Worm (Caenorhabditis elegans) whole organism, L2 larva: ENCODE data around the gene ndub-11.

Experiments
- C34F6.9 ChIP-seq: fragments of 150-350 bp; optimal IDR thresholded peaks from 2 replicates; lab custom pipeline; 2014; ENCODE audit warnings: missing biosample characterization, missing genetic modification characterization
- R02D3.7 ChIP-seq: fragments of 150-350 bp; optimal IDR thresholded peaks from 2 replicates; lab custom pipeline; 2014; ENCODE audit warnings: missing biosample characterization, missing genetic modification characterization
- alr-1 ChIP-seq: fragments of 150-350 bp; optimal IDR thresholded peaks from 2 replicates; lab custom pipeline; 2014; ENCODE audit warnings: missing biosample characterization, missing genetic modification characterization
- aly-2 ChIP-seq: fragments of 150-350 bp; optimal IDR thresholded peaks from 2 replicates; lab custom pipeline; 2014; ENCODE audit warnings: missing biosample characterization, missing genetic modification characterization
- crh-2 ChIP-seq: sonication (generic microtip); optimal IDR thresholded peaks from 2 replicates; lab custom pipeline; 2017; ENCODE audit warnings: missing biosample characterization, missing genetic modification characterization
- gmeb-1 ChIP-seq: fragments of 150-350 bp; optimal IDR thresholded peaks from 2 replicates; lab custom pipeline; 2014; ENCODE audit warnings: missing biosample characterization, missing genetic modification characterization
- lin-11 ChIP-seq: fragments of 150-350 bp; sonication (generic microtip); optimal IDR thresholded peaks from 2 replicates; lab custom pipeline; 2014; ENCODE audit warnings: missing biosample characterization, missing genetic modification characterization, inconsistent platforms, mixed read lengths
- nhr-11 ChIP-seq: fragments of 150-350 bp; optimal IDR thresholded peaks from 2 replicates; lab custom pipeline; 2014; ENCODE audit warnings: missing biosample characterization, missing genetic modification characterization
- nhr-12 ChIP-seq: fragments of 150-350 bp; optimal IDR thresholded peaks from 2 replicates; lab custom pipeline; 2014; ENCODE audit warnings: missing biosample characterization, missing genetic modification characterization
- nhr-237 ChIP-seq: fragments of 150-350 bp; optimal IDR thresholded peaks from 2 replicates; lab custom pipeline; 2014; ENCODE audit warnings: missing biosample characterization, missing genetic modification characterization
- unc-39 ChIP-seq: fragments of 150-350 bp; optimal IDR thresholded peaks from 2 replicates; lab custom pipeline; 2014; ENCODE audit warnings: missing biosample characterization, missing genetic modification characterization
- unc-55 ChIP-seq: fragments of 150-350 bp; sonication (generic microtip); optimal IDR thresholded peaks from 3 replicates; lab custom pipeline; 2014; ENCODE audit warnings: missing biosample characterization, missing genetic modification reagents, missing genetic modification characterization
- zag-1 ChIP-seq: fragments of 150-350 bp; optimal IDR thresholded peaks from 2 replicates; lab custom pipeline; 2014; ENCODE audit warnings: missing biosample characterization, missing genetic modification characterization

DNA sequence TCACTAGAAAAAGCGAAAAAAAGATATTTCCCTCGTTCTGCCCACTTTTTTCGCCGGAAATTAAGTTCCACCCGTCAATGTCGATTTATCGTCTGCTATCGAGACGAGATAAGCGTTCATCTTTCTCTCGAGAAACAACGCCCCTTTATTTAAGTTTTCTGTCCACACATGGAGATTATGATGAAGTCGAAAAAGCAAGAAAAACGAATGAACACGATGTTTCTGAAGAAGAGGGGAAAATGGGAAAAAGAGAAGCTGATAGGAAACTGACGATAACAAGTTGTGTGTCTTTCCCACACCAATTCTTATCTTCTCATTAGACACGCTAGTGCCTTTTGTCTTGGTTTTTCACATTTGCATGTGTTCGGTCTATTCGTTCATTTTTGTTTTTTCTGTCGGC, 44.8 kb upstream of the ndub-11 start:
- TF ChIP-seq unc-55 (GFP tag; lab: Kevin White, UChicago) = no peak
- TF ChIP-seq C34F6.9 = no peak
- TF ChIP-seq nhr-11 (tag; lab: Kevin White, UChicago) = no peak
- TF ChIP-seq nhr-12 (tag; lab: Kevin White, UChicago) = no peak
- TF ChIP-seq aly-2 (tag; lab: Kevin White, UChicago) = no peak
- no peak for TF ChIP-seq gmeb-1 (tag; lab: Kevin White, UChicago)
- no peak for TF ChIP-seq alr-1 (tag; lab: Kevin White, UChicago)
- no peak for TF ChIP-seq nhr-237 (tag; lab: Kevin White, UChicago)
- no peak for TF ChIP-seq unc-39 (tag; lab: Kevin White, UChicago)
- TF ChIP-seq lin-11 (tag; lab: Kevin White, UChicago) = no peak
- TF ChIP-seq zag-1 (tag; lab: Kevin White, UChicago) = no peak
- TF ChIP-seq R02D3.7 (tag; lab: Kevin White, UChicago) = no peak
- no peak for TF ChIP-seq crh-2 (tag; lab: Kevin White, UChicago)
